Fruit fly (Drosophila melanogaster) whole organism, embryonic: ENCODE measurements around the gene Vago.

Source experiments
- Ada2b ChIP-seq: fragments of 200-800 bp; sonication (Bioruptor generic); IDR thresholded peaks from 2 replicates; pipeline ENCODE4 v1.3.6; 2022; ENCODE audit warnings: missing biosample characterization, missing genetic modification characterization
- Blimp-1 ChIP-seq: fragments of 200-800 bp; sonication (Bioruptor generic); optimal IDR thresholded peaks from 3 replicates; lab custom pipeline; 2018; ENCODE audit warnings: missing biosample characterization, missing genetic modification characterization, mild to moderate bottlenecking, moderate library complexity, missing genetic modification reagents
- CG10462 ChIP-seq: fragments of 200-800 bp; sonication (Bioruptor generic); optimal IDR thresholded peaks from 2 replicates; lab custom pipeline; 2016; ENCODE audit warnings: missing biosample characterization, missing genetic modification characterization
- CG11398 ChIP-seq: fragments of 200-800 bp; sonication (Bioruptor generic); optimal IDR thresholded peaks from 2 replicates; lab custom pipeline; 2016; ENCODE audit warnings: missing biosample characterization, missing genetic modification characterization
- CG11696 ChIP-seq: fragments of 200-800 bp; sonication (Bioruptor generic); IDR thresholded peaks from 2 replicates; pipeline ENCODE4 v1.3.6; 2022; ENCODE audit warnings: missing biosample characterization, missing genetic modification characterization
- CG13424 ChIP-seq: fragments of 200-800 bp; sonication (Bioruptor generic); optimal IDR thresholded peaks from 2 replicates; lab custom pipeline; 2019; ENCODE audit warnings: missing biosample characterization, mild to moderate bottlenecking, missing genetic modification characterization, moderate library complexity
- CG14965 ChIP-seq: fragments of 200-800 bp; sonication (Bioruptor generic); optimal IDR thresholded peaks from 2 replicates; lab custom pipeline; 2016; ENCODE audit warnings: missing biosample characterization, missing genetic modification characterization, borderline replicate concordance
- CG16815 ChIP-seq: fragments of 200-800 bp; sonication (Bioruptor generic); optimal IDR thresholded peaks from 3 replicates; lab custom pipeline; 2017; ENCODE audit warnings: missing biosample characterization, mild to moderate bottlenecking, missing genetic modification characterization
- CG17802 ChIP-seq: fragments of 200-800 bp; sonication (Bioruptor generic); optimal IDR thresholded peaks from 2 replicates; lab custom pipeline; 2018; ENCODE audit warnings: missing biosample characterization, mild to moderate bottlenecking, missing genetic modification characterization, moderate library complexity
- CG18262 ChIP-seq: fragments of 200-800 bp; optimal IDR thresholded peaks from 3 replicates; lab custom pipeline; 2019; ENCODE audit warnings: missing biosample characterization, mild to moderate bottlenecking, missing genetic modification characterization, moderate library complexity
- CG18764 ChIP-seq: fragments of 200-800 bp; sonication (Bioruptor generic); optimal IDR thresholded peaks from 3 replicates; lab custom pipeline; 2016; ENCODE audit warnings: missing biosample characterization, missing genetic modification characterization
- CG2129 ChIP-seq: fragments of 200-800 bp; sonication (Bioruptor generic); IDR thresholded peaks from 2 replicates; pipeline ENCODE4 v1.3.6; 2022; ENCODE audit warnings: missing biosample characterization, missing genetic modification characterization; ENCODE audit not compliant: partially characterized antibody
- CG31441 ChIP-seq: fragments of 200-800 bp; sonication (Bioruptor generic); IDR thresholded peaks from 2 replicates; pipeline ENCODE4 v1.3.6; 2022; ENCODE audit warnings: missing biosample characterization, missing genetic modification characterization
- CG32532 ChIP-seq: fragments of 200-800 bp; sonication (Bioruptor generic); IDR thresholded peaks from 2 replicates; pipeline ENCODE4 v1.3.6; 2022; ENCODE audit warnings: missing biosample characterization, missing genetic modification characterization
- CG4424 ChIP-seq: fragments of 200-800 bp; sonication (Bioruptor generic); optimal IDR thresholded peaks from 3 replicates; lab custom pipeline; 2016; ENCODE audit warnings: missing biosample characterization, missing genetic modification characterization
- CG5953 ChIP-seq: fragments of 200-800 bp; sonication (Bioruptor generic); IDR thresholded peaks from 2 replicates; pipeline ENCODE4 v1.3.6; 2022; ENCODE audit warnings: missing biosample characterization, missing genetic modification characterization
- CG7839 ChIP-seq: fragments of 200-800 bp; sonication (Bioruptor generic); optimal IDR thresholded peaks from 3 replicates; lab custom pipeline; 2018; ENCODE audit warnings: missing biosample characterization, mild to moderate bottlenecking, missing genetic modification characterization, moderate library complexity
- CG9932 ChIP-seq: fragments of 200-800 bp; sonication (Bioruptor generic); IDR thresholded peaks from 2 replicates; pipeline ENCODE4 v1.3.6; 2022; ENCODE audit warnings: missing biosample characterization, missing genetic modification characterization
- Chrac-16 ChIP-seq: fragments of 200-800 bp; sonication (Bioruptor generic); optimal IDR thresholded peaks from 3 replicates; lab custom pipeline; 2016; ENCODE audit warnings: missing biosample characterization, missing genetic modification characterization
- CoRest ChIP-seq: fragments of 200-800 bp; sonication (Bioruptor generic); optimal IDR thresholded peaks from 3 replicates; lab custom pipeline; 2018; ENCODE audit warnings: missing biosample characterization, mild to moderate bottlenecking, missing genetic modification characterization, moderate library complexity
- Hand ChIP-seq: fragments of 200-800 bp; sonication (Bioruptor generic); optimal IDR thresholded peaks from 2 replicates; lab custom pipeline; 2017; ENCODE audit warnings: mild to moderate bottlenecking, missing biosample characterization, missing genetic modification reagents, missing genetic modification characterization
- MBD-R2 ChIP-seq: fragments of 200-800 bp; sonication (Bioruptor generic); IDR thresholded peaks from 2 replicates; pipeline ENCODE4 v1.3.6; 2022; ENCODE audit warnings: missing biosample characterization, missing genetic modification characterization
- Oli ChIP-seq: fragments of 200-800 bp; sonication (Bioruptor generic); optimal IDR thresholded peaks from 2 replicates; lab custom pipeline; 2018; ENCODE audit warnings: missing biosample characterization, mild to moderate bottlenecking, missing genetic modification characterization, moderate library complexity
- Pdp1 ChIP-seq, 2 experiments: fragments of 200-800 bp; sonication (Bioruptor generic); optimal IDR thresholded peaks; 3 replicates each; lab custom pipeline; 2016; ENCODE audit warnings: missing biosample characterization in 2 of 2, missing genetic modification characterization in 2 of 2, mild to moderate bottlenecking in 1 of 2, moderate library complexity in 1 of 2
- Poxn ChIP-seq: fragments of 200-800 bp; sonication (Bioruptor generic); IDR thresholded peaks from 2 replicates; pipeline ENCODE4 v1.3.6; 2022; ENCODE audit warnings: missing biosample characterization, missing genetic modification characterization
- Ptx1 ChIP-seq: fragments of 200-800 bp; sonication (Bioruptor generic); IDR thresholded peaks from 2 replicates; pipeline ENCODE4 v1.3.6; 2022; ENCODE audit warnings: missing biosample characterization, missing genetic modification characterization
- Sin3A ChIP-seq: fragments of >200 bp; optimal IDR thresholded peaks from 2 replicates; lab custom pipeline; 2018
- Sox102F ChIP-seq: fragments of 200-800 bp; sonication (Bioruptor generic); optimal IDR thresholded peaks from 2 replicates; lab custom pipeline; 2018; ENCODE audit warnings: missing biosample characterization, mild to moderate bottlenecking, missing genetic modification characterization, moderate library complexity
- Taf1 ChIP-seq: fragments of 200-800 bp; sonication (Bioruptor generic); IDR thresholded peaks from 2 replicates; pipeline ENCODE4 v1.3.6; 2022; ENCODE audit warnings: missing biosample characterization, missing genetic modification characterization
- ac ChIP-seq: fragments of 200-800 bp; sonication (Bioruptor generic); optimal IDR thresholded peaks from 3 replicates; lab custom pipeline; 2017; ENCODE audit warnings: missing biosample characterization, mild to moderate bottlenecking, missing genetic modification characterization
- bab2 ChIP-seq: fragments of 200-800 bp; sonication (Bioruptor generic); optimal IDR thresholded peaks from 2 replicates; lab custom pipeline; 2016; ENCODE audit warnings: missing biosample characterization, missing genetic modification characterization
- crc ChIP-seq: fragments of 200-800 bp; sonication (Bioruptor generic); optimal IDR thresholded peaks from 2 replicates; lab custom pipeline; 2016; ENCODE audit warnings: missing biosample characterization, missing genetic modification characterization
- cwo ChIP-seq: fragments of 200-800 bp; sonication (Bioruptor generic); optimal IDR thresholded peaks from 3 replicates; lab custom pipeline; 2017; ENCODE audit warnings: missing biosample characterization, missing genetic modification characterization, mild to moderate bottlenecking, moderate library complexity, missing genetic modification reagents
- dan ChIP-seq: fragments of 200-800 bp; sonication (Bioruptor generic); IDR thresholded peaks from 2 replicates; pipeline ENCODE4 v1.3.6; 2022; ENCODE audit warnings: missing biosample characterization, missing genetic modification characterization
- dmrt99B ChIP-seq: fragments of 200-800 bp; sonication (Bioruptor generic); optimal IDR thresholded peaks from 2 replicates; lab custom pipeline; 2018; ENCODE audit warnings: missing biosample characterization, mild to moderate bottlenecking, missing genetic modification characterization, moderate library complexity
- dpn ChIP-seq, 2 experiments: fragments of 200-800 bp; sonication (Bioruptor generic); optimal IDR thresholded peaks; 3 replicates each; lab custom pipeline; 2016; ENCODE audit warnings: missing biosample characterization in 2 of 2, missing genetic modification characterization in 2 of 2
- ems ChIP-seq: fragments of 200-800 bp; sonication (Bioruptor generic); optimal IDR thresholded peaks from 3 replicates; lab custom pipeline; 2016; ENCODE audit warnings: missing biosample characterization, missing genetic modification characterization
- ftz-f1 ChIP-seq: fragments of 200-800 bp; sonication (Bioruptor generic); optimal IDR thresholded peaks from 2 replicates; lab custom pipeline; 2016; ENCODE audit warnings: missing biosample characterization, missing genetic modification characterization
- gcm ChIP-seq: fragments of 200-800 bp; sonication (Bioruptor generic); optimal IDR thresholded peaks from 2 replicates; lab custom pipeline; 2019; ENCODE audit warnings: missing biosample characterization, mild to moderate bottlenecking, missing genetic modification characterization, moderate library complexity
- jumu ChIP-seq: fragments of 200-800 bp; sonication (Bioruptor generic); optimal IDR thresholded peaks from 3 replicates; lab custom pipeline; 2016; ENCODE audit warnings: missing biosample characterization, missing genetic modification characterization
- lab ChIP-seq: fragments of 200-800 bp; sonication (Bioruptor generic); optimal IDR thresholded peaks from 3 replicates; lab custom pipeline; 2017; ENCODE audit warnings: missing biosample characterization, missing genetic modification characterization, mild to moderate bottlenecking, moderate library complexity, missing genetic modification reagents
- lmd ChIP-seq: fragments of 200-800 bp; sonication (Bioruptor generic); IDR thresholded peaks from 2 replicates; pipeline ENCODE4 v1.3.6; 2022; ENCODE audit warnings: missing biosample characterization, missing genetic modification characterization
- maf-S ChIP-seq: fragments of 200-800 bp; sonication (Bioruptor generic); optimal IDR thresholded peaks from 2 replicates; lab custom pipeline; 2016; ENCODE audit warnings: missing biosample characterization, missing genetic modification characterization
- nom ChIP-seq: fragments of 200-800 bp; sonication (Bioruptor generic); optimal IDR thresholded peaks from 2 replicates; lab custom pipeline; 2017; ENCODE audit warnings: missing biosample characterization, missing genetic modification characterization, mild to moderate bottlenecking, moderate library complexity, missing genetic modification reagents
- pfk ChIP-seq: fragments of 200-800 bp; sonication (Bioruptor generic); optimal IDR thresholded peaks from 2 replicates; lab custom pipeline; 2018; ENCODE audit warnings: missing biosample characterization, mild to moderate bottlenecking, missing genetic modification characterization, moderate library complexity
- pros ChIP-seq: fragments of 200-800 bp; sonication (Bioruptor generic); optimal IDR thresholded peaks from 3 replicates; lab custom pipeline; 2019; ENCODE audit warnings: missing biosample characterization, mild to moderate bottlenecking, missing genetic modification characterization, moderate library complexity
- seq ChIP-seq: fragments of 200-800 bp; sonication (Bioruptor generic); IDR thresholded peaks from 2 replicates; pipeline ENCODE4 v1.3.6; 2022; ENCODE audit warnings: missing biosample characterization, missing genetic modification characterization
- slp2 ChIP-seq: fragments of 200-800 bp; sonication (Bioruptor generic); optimal IDR thresholded peaks from 2 replicates; lab custom pipeline; 2016; ENCODE audit warnings: missing biosample characterization, missing genetic modification characterization
- tio ChIP-seq: fragments of 200-800 bp; sonication (Bioruptor generic); optimal IDR thresholded peaks from 2 replicates; lab custom pipeline; 2017; ENCODE audit warnings: missing biosample characterization, missing genetic modification characterization, inconsistent platforms
- ttk ChIP-seq: fragments of 200-800 bp; sonication (Bioruptor generic); IDR thresholded peaks from 2 replicates; pipeline ENCODE4 v2.1.2; 2022; ENCODE audit warnings: missing biosample characterization, missing genetic modification characterization
- zen ChIP-seq: fragments of 200-800 bp; sonication (Bioruptor generic); optimal IDR thresholded peaks from 3 replicates; lab custom pipeline; 2018; ENCODE audit warnings: missing biosample characterization, mild to moderate bottlenecking, missing genetic modification characterization, moderate library complexity

Gene Vago

DNA sequence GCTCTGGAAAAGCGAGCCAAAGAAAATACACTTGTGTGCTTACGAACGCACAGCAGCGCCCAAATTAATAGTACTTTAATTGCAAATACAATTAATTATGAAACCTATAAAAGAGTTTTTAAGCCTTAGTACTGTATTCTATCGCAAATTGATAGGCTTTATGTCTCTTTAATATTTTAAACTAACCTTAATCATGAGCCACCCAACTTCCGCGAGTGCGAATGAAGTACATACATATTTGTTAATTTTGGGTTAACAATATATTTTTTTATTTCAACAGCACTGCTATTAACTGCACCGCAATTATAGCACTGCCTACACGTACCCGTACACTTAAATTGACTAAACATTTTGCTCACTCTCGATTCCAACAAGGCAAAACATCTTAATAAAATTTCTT lies 7.8 kb upstream of the Vago start (continued):
- TF ChIP-seq Taf1 (GFP tag; lab: Robert Waterston, UW) (peak; percentile 22; the same call in 1 of the 2 replicates), CG18764 (GFP tag; lab: Kevin White, UChicago) (no peak), slp2 (GFP tag; lab: Kevin White, UChicago) (no peak), CG4424 (GFP tag; lab: Kevin White, UChicago) (peak; percentile 1), CG11398 (no peak), Hand (GFP tag; lab: Kevin White, UChicago) (peak; percentile 52), Pdp1 (GFP tag; optimal IDR thresholded peaks at IDR 0.05; lab: Kevin White, UChicago) (peak in 1 of 2 experiments; percentile 36), pros (GFP tag; lab: Kevin White, UChicago) (no peak), lab (GFP tag; lab: Kevin White, UChicago) (peak; percentile 77), bab2 (GFP tag; lab: Kevin White, UChicago) (no peak), CG18262 (tag; lab: Kevin White, UChicago) (no peak), Poxn (no peak), Oli (tag; lab: Kevin White, UChicago) (peak; percentile 57), CG10462 (GFP tag; lab: Kevin White, UChicago) (no peak), CG14965 (GFP tag; lab: Kevin White, UChicago) (no peak), maf-S (GFP tag; lab: Kevin White, UChicago) (no peak), dan (no peak), gcm (GFP tag; lab: Kevin White, UChicago) (no peak), CoRest (tag; lab: Kevin White, UChicago) (peak; percentile 69), ttk (GFP tag; lab: Robert Waterston, UW) (peak; percentile 57; the same call in 1 of the 2 replicates), jumu (GFP tag; lab: Kevin White, UChicago) (no peak), cwo (GFP tag; lab: Kevin White, UChicago) (peak; percentile 40), crc (GFP tag; lab: Kevin White, UChicago) (no peak), seq (GFP tag; lab: Robert Waterston, UW) (peak; percentile 48; the same call in 1 of the 2 replicates), Sox102F (GFP tag; lab: Kevin White, UChicago) (peak; percentile 72), CG7839 (peak; percentile 62), lmd (GFP tag; lab: Robert Waterston, UW) (peak; percentile 55; the same call in 1 of the 2 replicates), CG9932 (GFP tag; lab: Robert Waterston, UW) (0 out of 2 replicates have a peak, but pooled peaks have one; percentile 21), CG13424 (tag; lab: Kevin White, UChicago) (peak; percentile 59), Chrac-16 (GFP tag; lab: Kevin White, UChicago) (peak; percentile 19), Ptx1 (GFP tag; lab: Robert Waterston, UW) (peak; percentile 58), CG5953 (GFP tag; lab: Robert Waterston, UW) (no peak), ftz-f1 (no peak), Ada2b (GFP tag; lab: Robert Waterston, UW) (no peak), CG11696 (GFP tag; lab: Robert Waterston, UW) (peak; percentile 58), pfk (GFP tag; lab: Kevin White, UChicago) (no peak), CG17802 (tag; lab: Kevin White, UChicago) (no peak), tio (GFP tag; lab: Kevin White, UChicago) (peak; percentile 58), nom (GFP tag; lab: Kevin White, UChicago) (no peak), ac (GFP tag; lab: Kevin White, UChicago) (no peak), CG16815 (GFP tag; lab: Kevin White, UChicago) (peak; percentile 11), CG32532 (GFP tag; lab: Robert Waterston, UW) (peak; percentile 31; the same call in 1 of the 2 replicates), CG31441 (GFP tag; lab: Robert Waterston, UW) (peak; percentile 40; the same call in 1 of the 2 replicates), ems (GFP tag; lab: Kevin White, UChicago) (no peak), MBD-R2 (GFP tag; lab: Robert Waterston, UW) (no peak; the same call in 1 of the 2 replicates), dmrt99B (tag; lab: Kevin White, UChicago) (peak; percentile 29), Sin3A (no peak), Blimp-1 (GFP tag; lab: Kevin White, UChicago) (peak; percentile 47), zen (tag; lab: Kevin White, UChicago) (peak; percentile 20), dpn (GFP tag; optimal IDR thresholded peaks at IDR 0.05; lab: Kevin White, UChicago) (peak in 1 of 2 experiments; percentile 57), CG2129 (GFP tag; lab: Robert Waterston, UW) (no peak)
